Worm (Caenorhabditis elegans): Measurements from ENCODE around the gene K08E4.3.
A peak's percentile ranks its signal among the peaks of the same experiment; 100 is the strongest.

The K08E4.3 gene

ce11 chrIV:12013120-12013519 lies 44.4 kb upstream of the K08E4.3 start, which contains the start of gene spe-17:
Gene spe-17, plus strand, starts transcription at chrIV:12013420.
- no peak for TF ChIP-seq mbf-1 (tag; optimal IDR thresholded peaks at IDR 0.05)

DNA sequence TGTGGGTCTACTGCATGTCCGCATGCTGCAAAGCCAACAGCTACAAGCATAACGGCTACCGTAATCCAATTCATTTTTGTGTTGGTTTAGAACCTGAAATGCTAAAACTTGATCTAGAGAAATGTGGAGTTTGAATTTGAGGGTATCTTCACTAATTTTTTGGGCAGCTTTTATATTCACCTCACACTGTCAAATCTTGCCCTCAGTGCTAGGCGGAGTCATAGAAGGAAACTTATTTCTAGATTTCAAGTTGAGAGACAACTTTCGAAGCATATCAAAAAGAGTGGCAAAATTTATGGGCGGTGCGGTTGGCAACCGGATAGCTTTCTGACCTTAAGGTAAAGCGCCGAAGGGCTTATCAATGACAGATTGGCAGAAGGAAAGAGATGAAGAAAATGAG lies 42.0 kb upstream of the K08E4.3 start, which contains the start of gene lips-6:
Gene lips-6, minus strand, starts transcription at position 101 of the 400 bp plus-strand sequence.
- TF ChIP-seq ama-1 (optimal IDR thresholded peaks at IDR 0.05) (no peak), dmd-4 (tag; optimal IDR thresholded peaks at IDR 0.05) (no peak), nhr-23 (tag; optimal IDR thresholded peaks at IDR 0.05) (no peak), zag-1 (tag; optimal IDR thresholded peaks at IDR 0.05) (no peak)

DNA sequence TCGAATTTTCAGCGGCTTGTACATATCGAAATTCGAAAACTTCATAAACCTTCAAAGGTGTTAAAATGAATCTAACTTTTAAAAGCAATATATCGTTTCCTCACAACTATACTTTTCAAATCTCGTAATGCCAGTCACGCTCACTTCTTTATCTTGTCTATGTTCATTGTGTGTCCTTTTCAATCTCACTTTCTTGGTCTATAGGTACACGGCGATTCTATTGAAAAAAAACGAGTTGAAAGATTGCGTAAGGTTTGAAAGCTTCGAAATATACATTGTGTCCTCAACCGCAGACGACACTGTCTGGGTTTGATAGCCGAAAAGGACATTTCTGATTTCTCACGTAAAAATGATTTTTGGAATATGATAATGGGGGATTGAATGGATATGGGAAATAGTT lies 38.6 kb upstream of the K08E4.3 start:
- no peak for TF ChIP-seq aly-2 (tag; optimal IDR thresholded peaks at IDR 0.05)
- no peak for TF ChIP-seq nhr-11 (tag; optimal IDR thresholded peaks at IDR 0.05)
- no peak for TF ChIP-seq nhr-10 (tag; optimal IDR thresholded peaks at IDR 0.05)
- TF ChIP-seq Y55F3AM.14 (GFP tag; optimal IDR thresholded peaks at IDR 0.05): no peak
- TF ChIP-seq egl-27 (tag; optimal IDR thresholded peaks at IDR 0.05): no peak
- TF ChIP-seq sma-3 (GFP tag; optimal IDR thresholded peaks at IDR 0.05): no peak
- TF ChIP-seq dmd-4 (tag; optimal IDR thresholded peaks at IDR 0.05): no peak
- no peak for TF ChIP-seq unc-39 (tag; optimal IDR thresholded peaks at IDR 0.05)
- TF ChIP-seq ztf-1 (GFP tag; conservative IDR thresholded peaks at IDR 0.05): no peak
- no peak for TF ChIP-seq zag-1 (tag; optimal IDR thresholded peaks at IDR 0.05)
- no peak for TF ChIP-seq skn-1 (tag; optimal IDR thresholded peaks at IDR 0.05)
- no peak for TF ChIP-seq snpc-4 (tag; optimal IDR thresholded peaks at IDR 0.05)
- TF ChIP-seq mdl-1 (tag; optimal IDR thresholded peaks at IDR 0.05): no peak
- TF ChIP-seq ceh-16 (tag; optimal IDR thresholded peaks at IDR 0.05): no peak
- no peak for TF ChIP-seq nhr-21 (tag; optimal IDR thresholded peaks at IDR 0.05)
- no peak for TF ChIP-seq lin-39 (tag; optimal IDR thresholded peaks at IDR 0.05)
- no peak for TF ChIP-seq unc-55 (GFP tag; optimal IDR thresholded peaks at IDR 0.05)

DNA sequence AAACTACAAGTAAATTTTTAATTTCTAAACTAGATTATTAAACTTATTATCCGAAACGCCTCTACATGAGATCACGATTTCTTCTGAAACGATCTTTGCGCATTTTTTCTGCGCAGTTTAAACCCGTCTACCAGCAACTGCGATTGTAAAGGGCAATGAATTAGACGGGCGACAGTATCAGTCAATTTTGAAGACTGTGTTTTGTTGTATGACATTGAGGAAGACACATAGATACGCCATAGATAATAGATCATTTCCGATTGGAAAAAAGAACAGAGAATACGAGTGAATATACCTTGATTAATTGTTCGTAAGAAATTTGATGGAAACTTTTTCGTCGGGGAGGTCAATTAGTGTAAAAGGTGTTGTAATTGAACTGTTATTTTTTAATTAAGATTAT lies 36.2 kb upstream of the K08E4.3 start:
- TF ChIP-seq C34F6.9 (tag; optimal IDR thresholded peaks at IDR 0.05) (no peak), blmp-1 (tag; optimal IDR thresholded peaks at IDR 0.05; ENCODE audit: insufficient read depth) (peak; percentile 58), snpc-4 (tag; optimal IDR thresholded peaks at IDR 0.05) (no peak), ZK546.5 (tag; optimal IDR thresholded peaks at IDR 0.05) (no peak), gmeb-1 (tag; optimal IDR thresholded peaks at IDR 0.05) (no peak), mab-5 (tag; optimal IDR thresholded peaks at IDR 0.05) (no peak), dmd-4 (tag; optimal IDR thresholded peaks at IDR 0.05) (no peak), nhr-10 (tag; optimal IDR thresholded peaks at IDR 0.05) (no peak), nhr-11 (tag; optimal IDR thresholded peaks at IDR 0.05) (no peak), sma-9 (GFP tag; optimal IDR thresholded peaks at IDR 0.05) (peak; percentile 65), sma-9 (tag; optimal IDR thresholded peaks at IDR 0.05) (no peak), unc-55 (GFP tag; optimal IDR thresholded peaks at IDR 0.05) (no peak), sma-3 (GFP tag; optimal IDR thresholded peaks at IDR 0.05) (no peak), mdl-1 (tag; optimal IDR thresholded peaks at IDR 0.05) (no peak), nhr-12 (tag; optimal IDR thresholded peaks at IDR 0.05) (no peak), lsy-2 (tag; optimal IDR thresholded peaks at IDR 0.05) (no peak), lin-39 (tag; optimal IDR thresholded peaks at IDR 0.05) (no peak), nhr-6 (tag; optimal IDR thresholded peaks at IDR 0.05) (no peak), mbf-1 (tag; optimal IDR thresholded peaks at IDR 0.05) (no peak), alr-1 (tag; optimal IDR thresholded peaks at IDR 0.05) (no peak), ceh-82 (tag; optimal IDR thresholded peaks at IDR 0.05) (no peak), sem-4 (tag; optimal IDR thresholded peaks at IDR 0.05) (no peak), peb-1 (tag; optimal IDR thresholded peaks at IDR 0.05) (no peak), ztf-1 (GFP tag; conservative IDR thresholded peaks at IDR 0.05) (no peak), nhr-77 (tag; optimal IDR thresholded peaks at IDR 0.05) (no peak), nhr-129 (tag; optimal IDR thresholded peaks at IDR 0.05) (peak; percentile 57), nhr-25 (tag; optimal IDR thresholded peaks at IDR 0.05) (peak; percentile 80), nhr-21 (tag; optimal IDR thresholded peaks at IDR 0.05) (peak; percentile 68), elt-3 (tag; optimal IDR thresholded peaks at IDR 0.05) (no peak), ceh-16 (tag; optimal IDR thresholded peaks at IDR 0.05) (peak; percentile 71), fos-1 (tag; optimal IDR thresholded peaks at IDR 0.05) (peak; percentile 12)

Data from whole organism, L2 larva.